Worm (Caenorhabditis elegans) whole organism, L2 larva: ENCODE results near the gene col-83.

Experiments used
- F13H6.1 ChIP-seq: sonication (generic microtip); optimal IDR thresholded peaks from 2 replicates; lab custom pipeline; 2016; ENCODE audit warnings: missing genetic modification characterization, missing compliant biosample characterization
- R02D3.7 ChIP-seq: fragments of 150-350 bp; optimal IDR thresholded peaks from 2 replicates; lab custom pipeline; 2014; ENCODE audit warnings: missing biosample characterization, missing genetic modification characterization
- alr-1 ChIP-seq: fragments of 150-350 bp; optimal IDR thresholded peaks from 2 replicates; lab custom pipeline; 2014; ENCODE audit warnings: missing biosample characterization, missing genetic modification characterization
- ama-1 ChIP-seq: fragments of 150-350 bp; optimal IDR thresholded peaks from 2 replicates; lab custom pipeline; 2018; ENCODE audit warnings: inconsistent platforms
- crh-2 ChIP-seq: sonication (generic microtip); optimal IDR thresholded peaks from 2 replicates; lab custom pipeline; 2017; ENCODE audit warnings: missing biosample characterization, missing genetic modification characterization
- dmd-4 ChIP-seq: sonication (generic microtip); optimal IDR thresholded peaks from 2 replicates; lab custom pipeline; 2017; ENCODE audit warnings: missing biosample characterization, missing genetic modification characterization
- elt-3 ChIP-seq: sonication (generic microtip); optimal IDR thresholded peaks from 2 replicates; lab custom pipeline; 2017; ENCODE audit warnings: missing biosample characterization, missing genetic modification characterization
- lin-13 ChIP-seq: fragments of 150-350 bp; optimal IDR thresholded peaks from 2 replicates; lab custom pipeline; 2014; ENCODE audit warnings: missing biosample characterization, missing genetic modification reagents, missing genetic modification characterization
- mab-5 ChIP-seq: fragments of 150-350 bp; optimal IDR thresholded peaks from 2 replicates; lab custom pipeline; 2014; ENCODE audit warnings: missing biosample characterization, missing genetic modification characterization
- mdl-1 ChIP-seq, 2 experiments: fragments of 150-350 bp in 1 of 2; sonication (generic microtip) in 1 of 2; optimal IDR thresholded peaks; 2 replicates each; lab custom pipeline; 2017; ENCODE audit warnings: missing biosample characterization in 2 of 2, missing genetic modification characterization in 2 of 2
- nhr-23 ChIP-seq: fragments of 150-350 bp; optimal IDR thresholded peaks from 2 replicates; lab custom pipeline; 2014; ENCODE audit warnings: missing biosample characterization, missing genetic modification reagents, missing genetic modification characterization
- nhr-237 ChIP-seq: fragments of 150-350 bp; optimal IDR thresholded peaks from 2 replicates; lab custom pipeline; 2014; ENCODE audit warnings: missing biosample characterization, missing genetic modification characterization
- nhr-77 ChIP-seq: fragments of 150-350 bp; optimal IDR thresholded peaks from 2 replicates; lab custom pipeline; 2014; ENCODE audit warnings: missing biosample characterization, missing genetic modification characterization
- sma-9 ChIP-seq, 2 experiments: fragments of 150-350 bp in 1 of 2; sonication (generic microtip) in 1 of 2; optimal IDR thresholded peaks; 2 replicates each; lab custom pipeline; 2014 to 2016; ENCODE audit warnings: missing genetic modification characterization in 2 of 2, mild to moderate bottlenecking in 1 of 2, missing biosample characterization in 1 of 2, missing compliant biosample characterization in 1 of 2, missing genetic modification reagents in 1 of 2, moderate library complexity in 1 of 2

DNA sequence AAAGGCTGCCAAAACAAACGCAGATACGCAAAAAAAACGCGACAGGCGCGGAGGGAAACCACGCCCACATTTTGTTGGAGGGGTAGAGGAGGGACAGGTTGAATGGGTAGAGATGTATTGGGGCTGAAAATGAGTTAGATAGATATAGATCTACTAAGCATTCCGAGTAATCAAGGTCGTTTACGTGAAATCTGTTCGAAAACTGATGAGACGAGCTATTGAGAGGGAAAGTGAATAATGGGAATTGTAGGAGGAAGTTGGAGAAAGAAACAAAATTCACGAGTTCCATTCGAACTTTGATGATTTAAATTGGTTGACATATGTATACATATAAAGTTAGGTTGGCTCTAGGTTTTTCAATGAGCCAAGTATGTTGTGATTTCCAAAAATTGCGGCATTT lies 28.9 kb downstream of the col-83 start:
- TF ChIP-seq dmd-4 (no peak), elt-3 (tag; lab: Kevin White, UChicago) (no peak), nhr-237 (no peak), mdl-1 (tag; optimal IDR thresholded peaks at IDR 0.05; lab: Kevin White, UChicago) (no peak), ama-1 (lab: Kevin White, UChicago) (no peak), sma-9 (GFP tag; optimal IDR thresholded peaks at IDR 0.05; lab: Kevin White, UChicago) (peak; percentile 43), sma-9 (tag; optimal IDR thresholded peaks at IDR 0.05; lab: Kevin White, UChicago) (no peak), mab-5 (tag; lab: Kevin White, UChicago) (no peak), alr-1 (tag; lab: Kevin White, UChicago) (no peak), crh-2 (no peak), F13H6.1 (no peak), R02D3.7 (tag; lab: Kevin White, UChicago) (no peak), nhr-77 (tag; lab: Kevin White, UChicago) (no peak), lin-13 (GFP tag; lab: Kevin White, UChicago) (no peak), nhr-23 (tag; lab: Kevin White, UChicago) (no peak)
